Worm (Caenorhabditis elegans) whole organism, L4/young adult: Measurements from ENCODE around the gene F58E6.5.

ENCODE experiments used
- dao-5 ChIP-seq: sonication (generic microtip); optimal IDR thresholded peaks from 2 replicates; lab custom pipeline; 2016; ENCODE audit warnings: missing genotype, missing genetic modification characterization, moderate library complexity, missing compliant biosample characterization
- him-1 ChIP-seq: sonication (generic microtip); optimal IDR thresholded peaks from 2 replicates; lab custom pipeline; 2016; ENCODE audit warnings: missing genotype, missing genetic modification reagents, missing genetic modification characterization, missing compliant biosample characterization

ce11 chrV:9750308-9750707 is 4.1 kb downstream of the F58E6.5 start, which contains the start of gene F58E6.4:
- TF ChIP-seq him-1 (tag; lab: Kevin White, UChicago) (no peak), dao-5 (tag; lab: Kevin White, UChicago) (no peak)
